Fruit fly (Drosophila melanogaster): ENCODE measurements around the gene Pcp.

Pcp gene

dm6 chr2L:7071862-7072261 is 50.4 kb downstream of the Pcp start (continued):
- TF ChIP-seq CG8119 (GFP tag; IDR thresholded peaks at IDR 0.05) (peak; percentile 50; the same call in 1 of the 3 replicates), CG11902 (GFP tag; optimal IDR thresholded peaks at IDR 0.05) (peak; percentile 3), CG6792 (GFP tag; optimal IDR thresholded peaks at IDR 0.05) (peak; percentile 56), dsx (GFP tag; optimal IDR thresholded peaks at IDR 0.05; ENCODE audit: poor library complexity, severe bottlenecking) (peak; percentile 73), CG7368 (GFP tag; optimal IDR thresholded peaks at IDR 0.05) (peak; percentile 61), Sox14 (GFP tag; optimal IDR thresholded peaks at IDR 0.05) (peak; percentile 60), salr (GFP tag; optimal IDR thresholded peaks at IDR 0.05) (peak; percentile 45 to 57), Ets96B (tag; optimal IDR thresholded peaks at IDR 0.05) (peak; percentile 66), CG15336 (GFP tag; IDR thresholded peaks at IDR 0.05) (peak; percentile 66), esn (GFP tag; optimal IDR thresholded peaks at IDR 0.05) (no peak), pdm3 (GFP tag; optimal IDR thresholded peaks at IDR 0.05) (peak; percentile 54), Ets21C (GFP tag; optimal IDR thresholded peaks at IDR 0.05) (no peak), dac (GFP tag; optimal IDR thresholded peaks at IDR 0.05) (no peak), CG31627 (GFP tag; optimal IDR thresholded peaks at IDR 0.05) (peak; percentile 4), CG32006 (GFP tag; optimal IDR thresholded peaks at IDR 0.05) (no peak), achi (GFP tag; optimal IDR thresholded peaks at IDR 0.05) (peak; percentile 65), fkh (GFP tag; optimal IDR thresholded peaks at IDR 0.05) (no peak), CG6854 (GFP tag; optimal IDR thresholded peaks at IDR 0.05) (no peak), Eip78C (GFP tag) (peak; percentile 90), Hr39 (GFP tag; optimal IDR thresholded peaks at IDR 0.05) (no peak), Eip75B (GFP tag; optimal IDR thresholded peaks at IDR 0.05) (peak; percentile 67), fd85E (GFP tag; optimal IDR thresholded peaks at IDR 0.05) (no peak)
